Fruit fly (Drosophila melanogaster) whole organism: ENCODE data around the gene CG10570.

ENCODE experiments used
- CG8478 ChIP-seq: fragments of >200 bp; optimal IDR thresholded peaks from 2 replicates; lab custom pipeline; 2018; ENCODE audit warnings: inconsistent platforms
- Dll ChIP-seq: fragments of >200 bp; optimal IDR thresholded peaks from 2 replicates; lab custom pipeline; 2017
- EcR ChIP-seq, 2 experiments: fragments of >200 bp; optimal IDR thresholded peaks; 2 replicates each; lab custom pipeline; 2017; ENCODE audit warnings: missing biosample characterization in 2 of 2, missing genetic modification characterization in 2 of 2, missing genetic modification reagents in 2 of 2
- psq ChIP-seq: fragments of >200 bp; optimal IDR thresholded peaks from 2 replicates; lab custom pipeline; 2017
- usp ChIP-seq: fragments of >200 bp; optimal IDR thresholded peaks from 2 replicates; lab custom pipeline; 2017; ENCODE audit warnings: missing biosample characterization, missing genetic modification characterization, mixed read lengths

DNA sequence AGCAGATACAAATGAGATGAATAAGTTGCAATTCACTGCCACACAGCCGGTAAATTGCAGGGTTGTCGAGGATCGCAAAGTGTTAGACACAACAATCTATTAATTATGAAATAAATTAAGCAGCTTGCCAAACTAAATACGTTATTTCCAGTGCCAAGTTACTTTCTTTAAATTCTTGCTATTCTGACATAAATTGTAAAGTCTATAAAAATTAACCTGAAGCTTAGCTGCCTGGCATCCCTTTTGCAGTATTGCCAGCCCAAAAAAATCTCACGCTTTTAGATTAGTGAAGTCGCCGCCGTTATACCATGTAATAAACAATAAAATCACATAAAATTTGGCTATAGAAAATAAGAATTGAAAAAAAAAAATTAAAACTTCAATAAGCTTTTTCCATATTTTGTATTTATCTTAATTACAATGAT lies 46.6 kb upstream of the CG10570 start:
- TF ChIP-seq usp (GFP tag; lab: Kevin White, UChicago) (no peak), Dll (lab: Kevin White, UChicago) (no peak), CG8478 (no peak), EcR (GFP tag; optimal IDR thresholded peaks at IDR 0.05; lab: Kevin White, UChicago) (no peak), psq (lab: Kevin White, UChicago) (no peak)
